Worm (Caenorhabditis elegans): ENCODE results near the gene spig-4.
"Not testable (repeated sequence)": the region's sequence is repeated elsewhere in the genome, so short reads cannot be mapped to it uniquely, and the experiment has no call there.

spig-4 gene

DNA sequence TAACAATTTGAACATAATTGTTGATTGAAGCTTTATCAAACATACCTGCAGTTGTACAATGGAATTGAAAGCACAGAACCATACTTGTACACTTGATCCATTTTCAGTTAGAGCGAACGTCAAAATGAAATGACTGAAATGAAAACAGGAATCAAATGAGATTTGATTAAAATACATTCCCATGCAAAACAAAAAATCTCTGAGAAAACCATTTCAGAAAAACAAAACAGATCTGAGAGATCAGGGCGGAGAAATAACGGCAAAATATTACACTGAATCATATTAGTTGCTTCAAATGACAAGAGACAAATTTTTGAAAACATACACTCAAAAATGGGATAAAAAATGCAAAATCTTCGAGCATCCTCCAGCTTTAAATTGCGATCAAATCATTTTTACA, 26.9 kb downstream of the spig-4 start, which contains the start of gene srt-33:
srt-33 (minus strand) TSS at position 101 of the 400 bp plus-strand sequence.
- TF ChIP-seq hnd-1 (tag; optimal IDR thresholded peaks at IDR 0.05): no peak
- no peak for TF ChIP-seq flt-1 (GFP tag; IDR thresholded peaks at IDR 0.05)
- TF ChIP-seq sea-1 (GFP tag; conservative IDR thresholded peaks at IDR 0.05): no peak
- no peak for TF ChIP-seq tra-4 (tag; optimal IDR thresholded peaks at IDR 0.05)
- no peak for TF ChIP-seq tbx-11 (GFP tag; IDR thresholded peaks at IDR 0.05)

DNA sequence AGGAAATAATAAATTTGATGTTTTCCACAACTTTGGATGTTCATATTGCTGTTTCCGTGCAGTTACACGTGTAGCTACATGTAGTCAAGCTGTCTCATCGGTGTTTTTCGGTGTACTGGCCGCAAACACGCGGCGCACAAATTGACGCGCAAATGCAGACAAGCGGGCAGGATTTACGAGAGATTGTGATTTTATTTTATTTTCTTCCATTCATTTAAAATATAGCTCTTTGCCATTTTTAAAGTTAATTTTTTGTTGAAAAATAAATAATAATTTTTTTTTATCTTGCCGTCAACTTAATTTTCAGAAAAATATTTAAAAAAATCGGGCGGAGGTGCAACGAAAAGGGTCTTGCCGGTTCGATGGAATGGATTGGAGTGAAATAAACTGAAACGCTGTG, 32.4 kb downstream of the spig-4 start, which contains the start of gene F40G12.7:
F40G12.7 (plus strand) TSS at position 301 of the 400 bp plus-strand sequence.
- TF ChIP-seq hnd-1 (tag; optimal IDR thresholded peaks at IDR 0.05); ceh-13 (GFP tag; optimal IDR thresholded peaks at IDR 0.05); pes-1 (GFP tag; IDR thresholded peaks at IDR 0.05): not testable (repeated sequence)

DNA sequence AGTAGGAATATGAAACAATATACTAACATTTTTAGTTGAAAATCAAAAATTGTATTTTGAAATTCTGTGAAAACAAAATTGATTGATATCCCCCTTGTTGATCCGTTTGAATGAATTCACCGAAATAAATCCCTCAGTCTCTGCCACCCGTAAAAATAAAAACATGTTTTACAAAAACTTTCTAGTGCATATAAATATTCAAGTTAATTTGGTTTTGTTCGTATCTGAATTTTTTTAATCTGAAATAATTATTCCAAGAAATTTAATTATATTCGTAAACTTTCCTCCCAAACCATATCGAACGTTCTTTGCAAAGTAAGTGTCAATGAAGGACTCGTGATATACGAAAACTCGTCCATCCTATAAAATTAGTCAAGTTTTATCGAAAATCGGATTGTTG, 33.7 kb downstream of the spig-4 start, which contains the start of gene F40G12.6:
F40G12.6 (minus strand) TSS at position 101 of the 400 bp plus-strand sequence.
- TF ChIP-seq ets-7 (tag; optimal IDR thresholded peaks at IDR 0.05) (no peak), B0310.2 (tag; optimal IDR thresholded peaks at IDR 0.05) (no peak), tbx-11 (GFP tag; IDR thresholded peaks at IDR 0.05) (no peak), scrt-1 (GFP tag; IDR thresholded peaks at IDR 0.05) (no peak), ceh-13 (GFP tag; optimal IDR thresholded peaks at IDR 0.05) (no peak), ama-1 (optimal IDR thresholded peaks at IDR 0.05) (no peak), sea-1 (GFP tag; conservative IDR thresholded peaks at IDR 0.05) (no peak), F13C5.2 (tag; optimal IDR thresholded peaks at IDR 0.05) (no peak), tra-4 (tag; optimal IDR thresholded peaks at IDR 0.05) (no peak), hmbx-1 (tag; optimal IDR thresholded peaks at IDR 0.05) (no peak), ceh-36 (tag; optimal IDR thresholded peaks at IDR 0.05) (no peak), pes-1 (GFP tag; IDR thresholded peaks at IDR 0.05) (no peak), flt-1 (GFP tag; IDR thresholded peaks at IDR 0.05) (no peak), hnd-1 (tag; optimal IDR thresholded peaks at IDR 0.05) (no peak), tbx-37 (GFP tag; conservative IDR thresholded peaks at IDR 0.05) (no peak)

DNA sequence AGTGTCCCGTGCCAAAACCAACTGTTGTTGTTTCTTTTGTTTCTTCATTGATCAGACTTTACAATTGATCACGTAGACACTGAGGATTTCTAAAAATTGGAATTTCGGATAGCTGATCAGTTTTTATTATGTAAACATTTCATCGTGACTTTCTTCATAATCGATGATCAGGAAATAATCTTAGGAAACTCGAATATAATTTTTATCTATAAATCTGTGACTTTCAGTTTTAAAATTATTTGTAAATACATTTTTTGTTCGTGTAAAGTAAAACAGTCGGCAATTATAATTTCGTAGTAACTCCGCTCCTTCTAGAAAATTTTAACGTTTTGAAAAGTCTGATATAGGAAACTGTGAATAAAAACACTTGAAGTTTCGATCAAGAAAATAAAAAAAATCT, 35.9 kb downstream of the spig-4 start, which contains the start of gene F40G12.5:
F40G12.5 (minus strand) TSS at position 101 of the 400 bp plus-strand sequence.
- TF ChIP-seq flt-1 (GFP tag; IDR thresholded peaks at IDR 0.05) (no peak), ama-1 (optimal IDR thresholded peaks at IDR 0.05) (no peak), hmbx-1 (tag; optimal IDR thresholded peaks at IDR 0.05) (no peak), ceh-36 (tag; optimal IDR thresholded peaks at IDR 0.05) (no peak), F13C5.2 (tag; optimal IDR thresholded peaks at IDR 0.05) (no peak), tbx-11 (GFP tag; IDR thresholded peaks at IDR 0.05) (no peak), B0310.2 (tag; optimal IDR thresholded peaks at IDR 0.05) (no peak), hnd-1 (tag; optimal IDR thresholded peaks at IDR 0.05) (no peak), ceh-13 (GFP tag; optimal IDR thresholded peaks at IDR 0.05) (no peak), ets-7 (tag; optimal IDR thresholded peaks at IDR 0.05) (no peak)

DNA sequence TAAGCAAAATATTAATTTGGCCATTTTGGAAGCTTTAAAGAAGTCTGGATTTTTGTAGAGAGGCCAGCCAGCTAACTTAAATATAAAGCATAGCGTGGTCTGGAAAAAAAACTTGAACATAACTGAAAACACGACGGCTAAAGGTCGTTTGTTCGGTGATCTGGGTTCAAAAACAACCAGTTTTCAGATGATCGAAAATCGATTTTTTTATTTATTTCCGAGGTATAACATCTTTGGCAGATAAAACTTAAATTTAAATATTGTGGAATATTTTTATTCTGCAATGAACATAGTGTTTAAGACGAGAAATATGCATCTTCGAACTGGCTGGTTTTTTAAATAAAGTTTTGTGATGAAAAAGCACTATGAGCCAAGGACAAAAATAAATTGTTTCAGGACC, 38.1 kb downstream of the spig-4 start, which contains the start of gene F40G12.4:
F40G12.4 (minus strand) TSS at position 101 of the 400 bp plus-strand sequence.
- no peak for TF ChIP-seq hmbx-1 (tag; optimal IDR thresholded peaks at IDR 0.05)
- no peak for TF ChIP-seq tbx-37 (GFP tag; conservative IDR thresholded peaks at IDR 0.05)
- no peak for TF ChIP-seq flt-1 (GFP tag; IDR thresholded peaks at IDR 0.05)
- TF ChIP-seq tra-4 (tag; optimal IDR thresholded peaks at IDR 0.05): no peak
- no peak for TF ChIP-seq ets-7 (tag; optimal IDR thresholded peaks at IDR 0.05)
- no peak for TF ChIP-seq scrt-1 (GFP tag; IDR thresholded peaks at IDR 0.05)
- TF ChIP-seq tbx-11 (GFP tag; IDR thresholded peaks at IDR 0.05): no peak
- TF ChIP-seq hmg-4 (GFP tag; optimal IDR thresholded peaks at IDR 0.05): no peak
- TF ChIP-seq ceh-13 (GFP tag; optimal IDR thresholded peaks at IDR 0.05): no peak

DNA sequence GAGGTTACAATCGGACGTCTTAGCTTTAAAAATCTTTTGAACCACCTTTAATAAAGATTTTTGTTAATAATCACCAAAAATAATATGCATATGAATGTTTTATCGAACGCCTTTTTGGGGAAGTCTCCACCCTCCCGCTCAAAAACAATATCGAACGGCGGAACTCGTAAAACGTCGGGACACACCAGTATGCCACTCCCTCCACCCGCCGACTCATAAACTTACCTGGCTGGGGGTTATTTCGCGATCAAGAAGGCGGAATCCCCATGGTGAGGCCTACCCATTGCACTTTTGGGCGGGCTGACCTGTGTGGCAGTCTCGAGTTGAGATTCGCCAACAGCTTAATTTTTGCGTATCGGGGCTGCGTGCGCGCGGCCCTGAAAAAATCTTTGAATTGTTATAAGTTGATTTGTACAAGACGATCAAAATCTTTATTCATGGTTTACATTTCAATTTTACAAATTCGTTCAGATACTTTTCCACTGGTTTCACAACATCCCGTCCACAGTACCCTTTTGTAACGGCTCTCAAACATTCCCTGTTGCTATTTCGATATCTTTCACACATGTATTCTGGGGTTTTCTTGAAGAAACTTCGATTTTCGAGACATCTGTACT, 39.2 kb downstream of the spig-4 start:
- TF ChIP-seq ets-7 (tag; optimal IDR thresholded peaks at IDR 0.05) (no peak), ama-1 (optimal IDR thresholded peaks at IDR 0.05) (no peak), hnd-1 (tag; optimal IDR thresholded peaks at IDR 0.05) (no peak), tbx-11 (GFP tag; IDR thresholded peaks at IDR 0.05) (no peak), pes-1 (GFP tag; IDR thresholded peaks at IDR 0.05) (no peak), scrt-1 (GFP tag; IDR thresholded peaks at IDR 0.05) (no peak), ceh-36 (tag; optimal IDR thresholded peaks at IDR 0.05) (no peak), aly-1 (tag; optimal IDR thresholded peaks at IDR 0.05) (no peak), sea-1 (GFP tag; conservative IDR thresholded peaks at IDR 0.05) (no peak), hmbx-1 (tag; optimal IDR thresholded peaks at IDR 0.05) (no peak), F13C5.2 (tag; optimal IDR thresholded peaks at IDR 0.05) (no peak), flt-1 (GFP tag; IDR thresholded peaks at IDR 0.05) (no peak)

DNA sequence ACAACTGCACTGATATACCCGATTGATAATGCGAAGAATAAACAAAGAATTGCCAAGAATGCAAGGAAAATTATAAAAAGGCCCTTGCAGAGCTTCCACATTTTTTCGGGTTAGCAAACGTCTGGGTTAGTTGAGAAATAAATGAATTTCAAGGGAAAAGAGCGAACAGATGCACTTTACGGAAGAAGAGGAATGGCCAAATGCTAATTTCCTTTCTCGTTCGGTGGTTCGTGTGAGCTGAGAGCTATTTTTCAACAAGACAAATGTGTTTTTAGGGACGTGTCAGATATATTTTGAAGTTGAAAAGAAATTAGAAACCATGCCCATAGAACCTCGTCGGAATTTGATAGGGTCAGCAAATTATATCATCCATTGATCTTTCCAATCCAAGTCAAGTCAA, 45.8 kb downstream of the spig-4 start, which contains the start of gene F40G12.2:
F40G12.2 (minus strand) TSS at position 101 of the 400 bp plus-strand sequence.
- TF ChIP-seq ets-7 (tag; optimal IDR thresholded peaks at IDR 0.05) (no peak), tra-4 (tag; optimal IDR thresholded peaks at IDR 0.05) (no peak), tbx-11 (GFP tag; IDR thresholded peaks at IDR 0.05) (no peak), sea-1 (GFP tag; conservative IDR thresholded peaks at IDR 0.05) (no peak), B0310.2 (tag; optimal IDR thresholded peaks at IDR 0.05) (no peak), scrt-1 (GFP tag; IDR thresholded peaks at IDR 0.05) (no peak), pes-1 (GFP tag; IDR thresholded peaks at IDR 0.05) (no peak), ceh-36 (tag; optimal IDR thresholded peaks at IDR 0.05) (no peak), ceh-13 (GFP tag; optimal IDR thresholded peaks at IDR 0.05) (no peak), aly-1 (tag; optimal IDR thresholded peaks at IDR 0.05) (no peak), ama-1 (optimal IDR thresholded peaks at IDR 0.05) (no peak), hnd-1 (tag; optimal IDR thresholded peaks at IDR 0.05) (no peak), hmg-4 (GFP tag; optimal IDR thresholded peaks at IDR 0.05) (no peak), tbx-37 (GFP tag; conservative IDR thresholded peaks at IDR 0.05) (no peak)

DNA sequence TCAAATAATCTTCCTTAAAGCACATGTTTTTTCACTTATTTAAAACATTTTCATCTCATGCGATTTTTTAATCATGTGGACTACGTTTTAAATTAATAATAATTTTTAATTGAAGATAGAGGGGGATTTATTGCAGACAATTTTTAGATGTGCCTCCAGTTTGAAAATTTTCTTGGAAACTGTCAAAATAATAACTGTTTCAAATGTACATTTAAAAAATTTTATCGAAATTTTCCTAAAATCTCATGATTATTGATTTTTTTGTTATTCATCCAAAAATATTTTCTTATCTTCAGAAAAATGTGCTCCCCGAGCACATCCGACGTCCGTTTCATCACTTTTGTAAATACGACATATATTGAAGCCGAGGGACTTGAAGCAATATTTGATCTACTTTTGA, 49.9 kb downstream of the spig-4 start, which contains the start of gene sre-8:
sre-8 (plus strand) TSS at position 301 of the 400 bp plus-strand sequence.
- no peak for TF ChIP-seq tbx-11 (GFP tag; IDR thresholded peaks at IDR 0.05)
- no peak for TF ChIP-seq B0310.2 (tag; optimal IDR thresholded peaks at IDR 0.05)
- TF ChIP-seq ets-7 (tag; optimal IDR thresholded peaks at IDR 0.05): no peak
- TF ChIP-seq hmbx-1 (tag; optimal IDR thresholded peaks at IDR 0.05): no peak
- TF ChIP-seq ceh-13 (GFP tag; optimal IDR thresholded peaks at IDR 0.05): no peak
- no peak for TF ChIP-seq hmg-4 (GFP tag; optimal IDR thresholded peaks at IDR 0.05)
- no peak for TF ChIP-seq ceh-36 (tag; optimal IDR thresholded peaks at IDR 0.05)
- TF ChIP-seq F13C5.2 (tag; optimal IDR thresholded peaks at IDR 0.05): no peak
- TF ChIP-seq flt-1 (GFP tag; IDR thresholded peaks at IDR 0.05): no peak
- TF ChIP-seq sea-1 (GFP tag; conservative IDR thresholded peaks at IDR 0.05): no peak
- no peak for TF ChIP-seq tra-4 (tag; optimal IDR thresholded peaks at IDR 0.05)
- no peak for TF ChIP-seq tbx-37 (GFP tag; conservative IDR thresholded peaks at IDR 0.05)
- no peak for TF ChIP-seq ama-1 (optimal IDR thresholded peaks at IDR 0.05)
- no peak for TF ChIP-seq aly-1 (tag; optimal IDR thresholded peaks at IDR 0.05)
- TF ChIP-seq scrt-1 (GFP tag; IDR thresholded peaks at IDR 0.05): no peak
- no peak for TF ChIP-seq pes-1 (GFP tag; IDR thresholded peaks at IDR 0.05)
- TF ChIP-seq hnd-1 (tag; optimal IDR thresholded peaks at IDR 0.05): no peak

All from whole organism, early embryonic.